Fruit fly (Drosophila melanogaster) whole organism, embryonic: ENCODE data around the gene Rab18.

Source experiments
- Antp ChIP-seq: fragments of 200-800 bp; sonication (Bioruptor generic); optimal IDR thresholded peaks from 3 replicates; lab custom pipeline; 2016; ENCODE audit warnings: missing biosample characterization, missing genetic modification characterization
- Bteb2 ChIP-seq: fragments of 200-800 bp; sonication (Bioruptor generic); optimal IDR thresholded peaks from 2 replicates; lab custom pipeline; 2016; ENCODE audit warnings: missing biosample characterization, missing genetic modification characterization
- CG10209 ChIP-seq: fragments of 200-800 bp; sonication (Bioruptor generic); optimal IDR thresholded peaks from 3 replicates; lab custom pipeline; 2017; ENCODE audit warnings: missing biosample characterization, mild to moderate bottlenecking, missing genetic modification characterization, missing genetic modification reagents
- CG11093 ChIP-seq: fragments of 200-800 bp; sonication (Bioruptor generic); IDR thresholded peaks from 3 replicates; pipeline ENCODE4 v1.3.6; 2022; ENCODE audit warnings: missing biosample characterization, missing genetic modification characterization
- CG12299 ChIP-seq: fragments of 200-800 bp; sonication (Bioruptor generic); optimal IDR thresholded peaks from 2 replicates; lab custom pipeline; 2018; ENCODE audit warnings: missing biosample characterization, mild to moderate bottlenecking, missing genetic modification characterization
- CG15601 ChIP-seq: fragments of 200-800 bp; sonication (Bioruptor generic); optimal IDR thresholded peaks from 3 replicates; lab custom pipeline; 2019; ENCODE audit warnings: missing biosample characterization, mild to moderate bottlenecking, missing genetic modification characterization, moderate library complexity
- CG17612 ChIP-seq: fragments of 200-800 bp; sonication (Bioruptor generic); IDR thresholded peaks from 2 replicates; pipeline ENCODE4 v1.3.6; 2022; ENCODE audit warnings: missing biosample characterization, missing genetic modification characterization
- CG1792 ChIP-seq: fragments of 200-800 bp; sonication (Bioruptor generic); optimal IDR thresholded peaks from 2 replicates; lab custom pipeline; 2016; ENCODE audit warnings: missing biosample characterization, missing genetic modification characterization
- CG2120 ChIP-seq: fragments of 200-800 bp; sonication (Bioruptor generic); optimal IDR thresholded peaks from 3 replicates; lab custom pipeline; 2016; ENCODE audit warnings: missing biosample characterization, missing genetic modification characterization
- CG2875 ChIP-seq: fragments of 200-800 bp; sonication (Bioruptor generic); optimal IDR thresholded peaks from 2 replicates; lab custom pipeline; 2017; ENCODE audit warnings: missing biosample characterization, mild to moderate bottlenecking, missing genetic modification characterization, missing genetic modification reagents
- CG31224 ChIP-seq: fragments of 200-800 bp; sonication (Bioruptor generic); IDR thresholded peaks from 2 replicates; pipeline ENCODE4 v1.3.6; 2022; ENCODE audit warnings: missing biosample characterization, missing genetic modification characterization
- CG3163 ChIP-seq: fragments of 200-800 bp; sonication (Bioruptor generic); optimal IDR thresholded peaks from 3 replicates; lab custom pipeline; 2016; ENCODE audit warnings: missing biosample characterization, missing genetic modification characterization
- CG32532 ChIP-seq: fragments of 200-800 bp; sonication (Bioruptor generic); IDR thresholded peaks from 2 replicates; pipeline ENCODE4 v1.3.6; 2022; ENCODE audit warnings: missing biosample characterization, missing genetic modification characterization
- CG34224 ChIP-seq: fragments of 200-800 bp; sonication (Bioruptor generic); IDR thresholded peaks from 3 replicates; pipeline ENCODE4 v1.3.6; 2022; ENCODE audit warnings: missing biosample characterization, missing genetic modification characterization; ENCODE audit not compliant: partially characterized antibody
- CG42726 ChIP-seq: fragments of 200-800 bp; sonication (Bioruptor generic); IDR thresholded peaks from 2 replicates; pipeline ENCODE4 v1.3.6; 2022; ENCODE audit warnings: missing biosample characterization, missing genetic modification characterization; ENCODE audit not compliant: partially characterized antibody
- CG4854 ChIP-seq: fragments of 200-800 bp; sonication (Bioruptor generic); optimal IDR thresholded peaks from 2 replicates; lab custom pipeline; 2016; ENCODE audit warnings: missing biosample characterization, missing genetic modification characterization, inconsistent platforms
- CG9817 ChIP-seq: fragments of 200-800 bp; sonication (Bioruptor generic); optimal IDR thresholded peaks from 2 replicates; lab custom pipeline; 2018; ENCODE audit warnings: missing biosample characterization, mild to moderate bottlenecking, missing genetic modification characterization, moderate library complexity
- Chrac-16 ChIP-seq: fragments of 200-800 bp; sonication (Bioruptor generic); optimal IDR thresholded peaks from 3 replicates; lab custom pipeline; 2016; ENCODE audit warnings: missing biosample characterization, missing genetic modification characterization
- Doc2 ChIP-seq: fragments of 200-800 bp; sonication (Bioruptor generic); IDR thresholded peaks from 2 replicates; pipeline ENCODE4 v1.3.6; 2022; ENCODE audit warnings: missing biosample characterization, missing genetic modification characterization
- Eip74EF ChIP-seq, 2 experiments: fragments of 200-800 bp in 1 of 2; fragments of >200 bp in 1 of 2; sonication (Bioruptor generic) in 1 of 2; optimal IDR thresholded peaks; 2 replicates each; lab custom pipeline; 2017 to 2019; ENCODE audit warnings: missing biosample characterization in 2 of 2, missing genetic modification characterization in 2 of 2, mild to moderate bottlenecking in 1 of 2, moderate library complexity in 1 of 2
- Elba2 ChIP-seq: fragments of 200-800 bp; sonication (Bioruptor generic); optimal IDR thresholded peaks from 3 replicates; lab custom pipeline; 2016; ENCODE audit warnings: missing biosample characterization, missing genetic modification characterization
- Gug ChIP-seq: fragments of 200-800 bp; sonication (Bioruptor generic); IDR thresholded peaks from 4 replicates; pipeline ENCODE4 v1.3.6; 2022; ENCODE audit warnings: missing biosample characterization, missing genetic modification characterization
- Hr78 ChIP-seq, 2 experiments: fragments of 200-800 bp in 1 of 2; fragments of >200 bp in 1 of 2; sonication (Bioruptor generic) in 1 of 2; optimal IDR thresholded peaks; 2 replicates each; lab custom pipeline; 2017 to 2019; ENCODE audit warnings: missing biosample characterization in 2 of 2, missing genetic modification characterization in 2 of 2, mild to moderate bottlenecking in 1 of 2, moderate library complexity in 1 of 2
- Hsf ChIP-seq: fragments of 200-800 bp; sonication (Bioruptor generic); optimal IDR thresholded peaks from 3 replicates; lab custom pipeline; 2016; ENCODE audit warnings: missing biosample characterization, missing genetic modification characterization
- Lim3 ChIP-seq: fragments of 200-800 bp; sonication (Bioruptor generic); IDR thresholded peaks from 2 replicates; pipeline ENCODE4 v1.3.6; 2022; ENCODE audit warnings: missing biosample characterization, missing genetic modification characterization
- Med ChIP-seq: fragments of 200-800 bp; sonication (Bioruptor generic); peaks from one replicate; lab custom pipeline; 2016; ENCODE audit warnings: missing biosample characterization, missing genetic modification characterization, mild to moderate bottlenecking, inconsistent platforms, moderate library complexity
- Meics ChIP-seq: fragments of 200-800 bp; sonication (Bioruptor generic); optimal IDR thresholded peaks from 2 replicates; lab custom pipeline; 2017; ENCODE audit warnings: missing biosample characterization, mild to moderate bottlenecking, missing genetic modification characterization
- Myb ChIP-seq: fragments of 200-800 bp; sonication (Bioruptor generic); optimal IDR thresholded peaks from 2 replicates; lab custom pipeline; 2016; ENCODE audit warnings: missing biosample characterization, missing genetic modification characterization
- NfI ChIP-seq: fragments of 200-800 bp; sonication (Bioruptor generic); optimal IDR thresholded peaks from 3 replicates; lab custom pipeline; 2018; ENCODE audit warnings: missing biosample characterization, mild to moderate bottlenecking, missing genetic modification characterization, moderate library complexity
- Rfx ChIP-seq: fragments of 200-800 bp; sonication (Bioruptor generic); IDR thresholded peaks from 2 replicates; pipeline ENCODE4 v1.3.6; 2022; ENCODE audit warnings: missing biosample characterization, missing genetic modification characterization
- Sox100B ChIP-seq: fragments of 200-800 bp; sonication (Bioruptor generic); optimal IDR thresholded peaks from 3 replicates; lab custom pipeline; 2018; ENCODE audit warnings: missing biosample characterization, mild to moderate bottlenecking, missing genetic modification characterization
- Sry-δ ChIP-seq: fragments of 200-800 bp; sonication (Bioruptor generic); optimal IDR thresholded peaks from 2 replicates; lab custom pipeline; 2016; ENCODE audit warnings: missing biosample characterization, missing genetic modification characterization
- amos ChIP-seq: fragments of 200-800 bp; sonication (Bioruptor generic); IDR thresholded peaks from 2 replicates; pipeline ENCODE4 v1.3.6; 2022; ENCODE audit warnings: missing biosample characterization, missing genetic modification characterization; ENCODE audit not compliant: partially characterized antibody
- ash1 ChIP-seq: fragments of 200-800 bp; sonication (Bioruptor generic); optimal IDR thresholded peaks from 2 replicates; lab custom pipeline; 2018; ENCODE audit warnings: missing biosample characterization, mild to moderate bottlenecking, missing genetic modification characterization
- bab2 ChIP-seq: fragments of 200-800 bp; sonication (Bioruptor generic); optimal IDR thresholded peaks from 2 replicates; lab custom pipeline; 2016; ENCODE audit warnings: missing biosample characterization, missing genetic modification characterization
- bowl ChIP-seq: fragments of 200-800 bp; sonication (Bioruptor generic); IDR thresholded peaks from 2 replicates; pipeline ENCODE4 v1.3.6; 2022; ENCODE audit warnings: missing biosample characterization, missing genetic modification characterization
- bsh ChIP-seq, 2 experiments: fragments of 200-800 bp; sonication (Bioruptor generic); optimal IDR thresholded peaks; 2 replicates each; lab custom pipeline; 2017 to 2018; ENCODE audit warnings: mild to moderate bottlenecking in 2 of 2, missing biosample characterization in 2 of 2, missing genetic modification characterization in 2 of 2, moderate library complexity in 1 of 2
- btn ChIP-seq: fragments of 200-800 bp; sonication (Bioruptor generic); optimal IDR thresholded peaks from 2 replicates; lab custom pipeline; 2016; ENCODE audit warnings: missing biosample characterization, missing genetic modification characterization
- cas ChIP-seq: fragments of 200-800 bp; sonication (Bioruptor generic); IDR thresholded peaks from 2 replicates; pipeline ENCODE4 v1.3.6; 2022; ENCODE audit warnings: missing biosample characterization, missing genetic modification characterization
- caup ChIP-seq: fragments of 200-800 bp; sonication (Bioruptor generic); optimal IDR thresholded peaks from 3 replicates; lab custom pipeline; 2017; ENCODE audit warnings: missing biosample characterization, mild to moderate bottlenecking, missing genetic modification characterization, moderate library complexity; ENCODE audit not compliant: severe bottlenecking
- danr ChIP-seq: fragments of 200-800 bp; sonication (Bioruptor generic); IDR thresholded peaks from 2 replicates; pipeline ENCODE4 v1.3.6; 2022; ENCODE audit warnings: missing biosample characterization, missing genetic modification characterization
- dati ChIP-seq: fragments of 200-800 bp; sonication (Bioruptor generic); IDR thresholded peaks from 2 replicates; pipeline ENCODE4 v1.3.6; 2022; ENCODE audit warnings: missing biosample characterization, missing genetic modification characterization
- fd102C ChIP-seq: fragments of 200-800 bp; sonication (Bioruptor generic); optimal IDR thresholded peaks from 2 replicates; lab custom pipeline; 2018; ENCODE audit warnings: missing biosample characterization, mild to moderate bottlenecking, missing genetic modification characterization, moderate library complexity
- ken ChIP-seq: fragments of 200-800 bp; sonication (Bioruptor generic); IDR thresholded peaks from 3 replicates; pipeline ENCODE4 v1.3.6; 2022; ENCODE audit warnings: missing biosample characterization, missing genetic modification characterization
- lilli ChIP-seq: fragments of 200-800 bp; sonication (Bioruptor generic); optimal IDR thresholded peaks from 3 replicates; lab custom pipeline; 2016; ENCODE audit warnings: missing biosample characterization, missing genetic modification characterization
- peb ChIP-seq: fragments of 200-800 bp; sonication (Bioruptor generic); IDR thresholded peaks from 2 replicates; pipeline ENCODE4 v1.3.6; 2022; ENCODE audit warnings: missing biosample characterization, missing genetic modification characterization
- ranshi ChIP-seq: fragments of 200-800 bp; sonication (Bioruptor generic); IDR thresholded peaks from 2 replicates; pipeline ENCODE4 v1.3.6; 2022; ENCODE audit warnings: missing biosample characterization, missing genetic modification characterization
- ro ChIP-seq: fragments of 200-800 bp; sonication (Bioruptor generic); IDR thresholded peaks from 2 replicates; pipeline ENCODE4 v1.3.6; 2022; ENCODE audit warnings: missing biosample characterization, missing genetic modification characterization
- sima ChIP-seq: fragments of 200-800 bp; sonication (Bioruptor generic); optimal IDR thresholded peaks from 2 replicates; lab custom pipeline; 2016; ENCODE audit warnings: missing biosample characterization, missing genetic modification characterization
- sisA ChIP-seq: fragments of 200-800 bp; sonication (Bioruptor generic); IDR thresholded peaks from 2 replicates; pipeline ENCODE4 v1.3.6; 2022; ENCODE audit warnings: missing biosample characterization, missing genetic modification characterization
- stc ChIP-seq: fragments of 200-800 bp; sonication (Bioruptor generic); IDR thresholded peaks from 2 replicates; pipeline ENCODE4 v1.3.6; 2022; ENCODE audit warnings: missing biosample characterization, missing genetic modification characterization
- zen2 ChIP-seq: fragments of 200-800 bp; sonication (Bioruptor generic); IDR thresholded peaks from 3 replicates; pipeline ENCODE4 v1.3.6; 2022; ENCODE audit warnings: missing biosample characterization, missing genetic modification characterization; ENCODE audit not compliant: partially characterized antibody

Gene Rab18

DNA sequence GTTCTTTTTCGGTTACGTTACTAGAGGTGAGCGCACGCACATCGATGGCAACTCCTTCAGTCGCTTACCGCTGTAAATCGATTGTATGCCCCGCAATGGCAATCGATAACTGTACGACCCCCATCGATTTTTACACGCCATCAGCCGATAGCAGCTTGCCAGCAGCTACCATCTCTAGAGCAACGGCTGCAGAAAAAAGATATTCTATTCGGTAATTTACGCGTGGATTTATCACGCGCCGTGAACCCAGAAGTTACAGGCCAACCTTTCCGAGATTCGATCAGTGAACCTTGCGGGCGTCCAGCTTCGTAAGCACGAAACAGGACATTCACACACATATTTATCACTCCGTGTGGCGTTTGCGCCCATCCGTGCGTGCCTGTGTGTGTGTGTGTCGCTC is 5.7 kb downstream of the Rab18 start, which contains the start of the genes Sirt4 and CG4119 (continued):
- TF ChIP-seq CG32532 (GFP tag; lab: Robert Waterston, UW) (peak; percentile 58; the same call in 1 of the 2 replicates), fd102C (GFP tag; lab: Kevin White, UChicago) (no peak), ash1 (no peak), CG3163 (GFP tag; lab: Kevin White, UChicago) (no peak), Meics (GFP tag; lab: Kevin White, UChicago) (no peak), Sox100B (GFP tag; lab: Kevin White, UChicago) (no peak), btn (GFP tag; lab: Kevin White, UChicago) (no peak), CG15601 (tag; lab: Kevin White, UChicago) (no peak), Hr78 (GFP tag; optimal IDR thresholded peaks at IDR 0.05; lab: Kevin White, UChicago) (no peak), Rfx (GFP tag; lab: Robert Waterston, UW) (peak; percentile 62), Sry-δ (GFP tag; lab: Kevin White, UChicago) (peak; percentile 99), Chrac-16 (GFP tag; lab: Kevin White, UChicago) (no peak), CG12299 (tag; lab: Kevin White, UChicago) (no peak), ken (GFP tag; lab: Robert Waterston, UW) (no peak), CG9817 (no peak), amos (GFP tag; lab: Robert Waterston, UW) (peak; percentile 98), CG31224 (no peak), ranshi (GFP tag; lab: Robert Waterston, UW) (no peak), Myb (peak; percentile 88), CG1792 (GFP tag; lab: Kevin White, UChicago) (peak; percentile 12), danr (GFP tag; lab: Robert Waterston, UW) (no peak), Bteb2 (GFP tag; lab: Kevin White, UChicago) (no peak), CG17612 (GFP tag; lab: Robert Waterston, UW) (no peak), Doc2 (no peak), dati (GFP tag; lab: Robert Waterston, UW) (no peak), lilli (GFP tag; lab: Kevin White, UChicago) (peak; percentile 47), sima (GFP tag; lab: Kevin White, UChicago) (no peak), Elba2 (GFP tag; lab: Kevin White, UChicago) (no peak), stc (GFP tag; lab: Robert Waterston, UW) (no peak), cas (no peak), Gug (GFP tag; lab: Robert Waterston, UW) (peak; percentile 37; the same call in 1 of the 4 replicates), CG4854 (GFP tag; lab: Kevin White, UChicago) (no peak), bsh (GFP tag; optimal IDR thresholded peaks at IDR 0.05; lab: Kevin White, UChicago) (no peak), caup (GFP tag; lab: Kevin White, UChicago) (peak; percentile 10), CG11093 (GFP tag; lab: Robert Waterston, UW) (no peak), NfI (GFP tag; lab: Kevin White, UChicago) (no peak), CG2875 (GFP tag; lab: Kevin White, UChicago) (no peak), bowl (GFP tag; lab: Robert Waterston, UW) (no peak), CG42726 (GFP tag; lab: Robert Waterston, UW) (peak; percentile 98), Antp (peak; percentile 13), Eip74EF (GFP tag; optimal IDR thresholded peaks at IDR 0.05; lab: Kevin White, UChicago) (no peak), Med (GFP tag; lab: Kevin White, UChicago) (peak; percentile 85), Hsf (GFP tag; lab: Kevin White, UChicago) (no peak), CG10209 (no peak), ro (GFP tag; lab: Robert Waterston, UW) (no peak), sisA (no peak), Lim3 (GFP tag; lab: Robert Waterston, UW) (no peak), peb (GFP tag; lab: Robert Waterston, UW) (no peak), CG34224 (GFP tag; lab: Robert Waterston, UW) (peak; percentile 94), bab2 (GFP tag; lab: Kevin White, UChicago) (no peak), CG2120 (peak; percentile 57), zen2 (GFP tag; lab: Robert Waterston, UW) (peak; percentile 95)
